Fruit fly (Drosophila melanogaster): ENCODE data around the gene bb8.

bb8 gene

DNA sequence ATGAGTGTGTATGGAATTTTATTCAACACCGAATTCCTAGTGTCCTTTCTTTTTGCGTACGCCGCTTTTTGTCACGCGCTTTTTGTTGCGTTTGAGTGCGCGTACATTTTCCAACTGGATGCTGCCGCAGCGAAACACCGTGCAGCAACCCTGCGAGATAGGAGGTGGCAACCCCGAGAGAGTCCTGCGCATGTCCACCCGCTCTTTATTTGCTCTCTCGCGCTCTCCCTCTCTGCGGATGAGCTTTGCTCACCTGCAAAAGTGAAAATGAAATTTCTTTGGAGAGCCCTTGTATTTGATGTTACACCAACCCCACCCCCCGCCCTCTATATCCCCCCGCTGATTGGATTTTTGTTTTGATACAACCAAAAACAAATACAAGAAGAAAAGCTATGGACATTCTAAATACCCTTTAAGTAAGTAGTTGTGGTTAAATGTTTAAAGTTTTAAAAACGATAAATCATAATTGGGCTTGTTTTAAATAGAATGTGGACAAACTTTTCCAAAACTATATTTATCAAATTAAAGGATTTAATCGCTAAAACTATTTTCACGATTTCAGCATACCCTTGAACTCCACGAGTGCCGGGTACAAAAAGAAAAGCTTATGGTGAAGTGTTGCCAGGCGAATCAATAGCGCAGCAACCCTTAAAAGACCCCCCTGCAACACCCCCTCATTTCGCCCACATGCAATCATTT is 49.9 kb downstream of the bb8 start:
- no peak for TF ChIP-seq CG8478 (optimal IDR thresholded peaks at IDR 0.05)
- TF ChIP-seq CTCF (optimal IDR thresholded peaks at IDR 0.05): no peak

- TF ChIP-seq CTCF (optimal IDR thresholded peaks at IDR 0.05) (no peak), CG8478 (optimal IDR thresholded peaks at IDR 0.05) (no peak)
Observed at dm6 chr3R:23239051-23239450, 50.9 kb downstream of the bb8 start.
